Worm (Caenorhabditis elegans): Measurements from ENCODE around the gene pgm-1.
A peak's percentile ranks its signal among the peaks of the same experiment; 100 is the strongest.
"Not testable (repeated sequence)": the region's sequence is repeated elsewhere in the genome, so short reads cannot be mapped to it uniquely, and the experiment has no call there.

The pgm-1 gene

DNA sequence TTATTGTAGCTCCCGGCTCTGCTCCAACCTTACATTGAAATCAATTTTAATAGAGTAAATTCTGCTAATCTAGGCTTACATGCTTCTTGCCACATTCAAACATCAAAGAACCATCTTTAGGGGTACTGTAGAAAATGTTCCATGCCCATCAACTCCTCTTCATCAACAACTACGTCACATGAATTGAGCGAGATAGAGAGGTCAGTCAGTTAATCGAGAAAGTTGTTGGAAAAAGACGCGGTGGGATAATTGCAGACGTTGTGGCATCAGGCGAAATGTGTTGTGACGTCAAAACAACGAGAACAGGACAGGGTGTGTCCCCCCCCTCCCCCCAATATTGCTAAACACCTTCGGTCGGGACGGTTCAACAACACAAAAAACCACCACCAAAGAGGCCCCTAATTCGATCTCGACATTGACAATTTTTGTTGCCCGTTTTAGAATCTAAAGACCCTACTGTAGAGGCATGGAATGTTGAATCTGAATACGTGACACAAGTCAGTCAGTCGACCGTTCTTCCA, 29.3 kb downstream of the pgm-1 start:
- no peak for TF ChIP-seq tbx-37 (GFP tag; conservative IDR thresholded peaks at IDR 0.05)
- no peak for TF ChIP-seq tbx-11 (GFP tag; IDR thresholded peaks at IDR 0.05)
- TF ChIP-seq sea-1 (GFP tag; conservative IDR thresholded peaks at IDR 0.05), result no peak
- no peak for TF ChIP-seq pes-1 (GFP tag; IDR thresholded peaks at IDR 0.05)
- TF ChIP-seq scrt-1 (GFP tag; IDR thresholded peaks at IDR 0.05), result no peak
- TF ChIP-seq hnd-1 (tag; optimal IDR thresholded peaks at IDR 0.05), result no peak
- TF ChIP-seq ama-1 (optimal IDR thresholded peaks at IDR 0.05), result no peak
- no peak for TF ChIP-seq aly-1 (tag; optimal IDR thresholded peaks at IDR 0.05)
- TF ChIP-seq ceh-36 (tag; optimal IDR thresholded peaks at IDR 0.05), result no peak
- TF ChIP-seq flt-1 (GFP tag; IDR thresholded peaks at IDR 0.05), result no peak
- TF ChIP-seq tra-4 (tag; optimal IDR thresholded peaks at IDR 0.05), result no peak
- TF ChIP-seq ets-7 (tag; optimal IDR thresholded peaks at IDR 0.05), result no peak
- no peak for TF ChIP-seq hmbx-1 (tag; optimal IDR thresholded peaks at IDR 0.05)
- no peak for TF ChIP-seq F13C5.2 (tag; optimal IDR thresholded peaks at IDR 0.05)
- no peak for TF ChIP-seq ceh-13 (GFP tag; optimal IDR thresholded peaks at IDR 0.05)
- no peak for TF ChIP-seq B0310.2 (tag; optimal IDR thresholded peaks at IDR 0.05)
- no peak for TF ChIP-seq hmg-4 (GFP tag; optimal IDR thresholded peaks at IDR 0.05)

DNA sequence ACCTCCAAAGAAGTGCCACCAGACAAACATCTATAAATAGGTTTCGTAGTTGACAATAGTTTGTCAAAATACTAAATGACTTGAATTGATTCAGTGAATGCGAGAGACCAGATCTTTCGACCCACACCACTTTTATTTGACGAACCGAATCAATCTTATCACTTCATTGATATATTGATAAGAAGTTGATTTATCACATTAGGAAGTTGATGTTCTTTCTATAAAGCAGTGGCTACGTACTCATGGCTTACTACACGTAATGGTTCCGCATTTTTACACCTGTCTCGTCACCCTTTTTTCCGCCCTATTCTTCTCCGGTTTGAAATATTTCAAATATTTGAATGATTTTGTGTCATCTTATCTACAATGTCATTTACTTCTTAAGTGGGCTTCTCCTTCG, 31.4 kb downstream of the pgm-1 start:
- no peak for TF ChIP-seq tra-4 (tag; optimal IDR thresholded peaks at IDR 0.05)
- no peak for TF ChIP-seq ets-7 (tag; optimal IDR thresholded peaks at IDR 0.05)
- no peak for TF ChIP-seq ceh-13 (GFP tag; optimal IDR thresholded peaks at IDR 0.05)
- no peak for TF ChIP-seq F13C5.2 (tag; optimal IDR thresholded peaks at IDR 0.05)
- no peak for TF ChIP-seq B0310.2 (tag; optimal IDR thresholded peaks at IDR 0.05)
- no peak for TF ChIP-seq hnd-1 (tag; optimal IDR thresholded peaks at IDR 0.05)
- TF ChIP-seq ama-1 (optimal IDR thresholded peaks at IDR 0.05), result no peak
- TF ChIP-seq hmbx-1 (tag; optimal IDR thresholded peaks at IDR 0.05), result no peak

DNA sequence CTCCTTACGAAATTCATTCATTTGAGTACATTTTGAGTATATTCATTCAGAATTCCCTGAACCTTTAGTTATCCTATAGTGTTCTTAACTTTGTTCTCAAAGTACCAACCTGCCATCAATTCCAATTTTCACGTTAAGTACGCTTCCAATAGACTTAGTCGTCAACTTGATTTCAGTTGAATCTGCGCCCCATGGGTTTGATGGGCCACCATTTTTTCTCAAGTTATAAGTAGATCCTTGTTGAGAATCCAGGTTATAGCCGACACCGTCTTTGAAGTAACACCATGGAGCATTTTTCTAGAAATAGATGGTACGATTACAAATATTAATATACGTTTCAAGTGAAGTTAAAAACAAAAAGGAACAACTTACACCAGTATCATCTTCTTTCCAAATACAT, 35.5 kb downstream of the pgm-1 start:
- TF ChIP-seq pes-1 (GFP tag; IDR thresholded peaks at IDR 0.05) (no peak), B0310.2 (tag; optimal IDR thresholded peaks at IDR 0.05) (no peak), hnd-1 (tag; optimal IDR thresholded peaks at IDR 0.05) (no peak), sea-1 (GFP tag; conservative IDR thresholded peaks at IDR 0.05) (no peak), ama-1 (optimal IDR thresholded peaks at IDR 0.05) (no peak), tbx-37 (GFP tag; conservative IDR thresholded peaks at IDR 0.05) (no peak), ceh-36 (tag; optimal IDR thresholded peaks at IDR 0.05) (no peak), aly-1 (tag; optimal IDR thresholded peaks at IDR 0.05) (no peak), tbx-11 (GFP tag; IDR thresholded peaks at IDR 0.05) (no peak), hmbx-1 (tag; optimal IDR thresholded peaks at IDR 0.05) (no peak), ceh-13 (GFP tag; optimal IDR thresholded peaks at IDR 0.05) (no peak), flt-1 (GFP tag; IDR thresholded peaks at IDR 0.05) (no peak), F13C5.2 (tag; optimal IDR thresholded peaks at IDR 0.05) (no peak), scrt-1 (GFP tag; IDR thresholded peaks at IDR 0.05) (no peak), tra-4 (tag; optimal IDR thresholded peaks at IDR 0.05) (no peak), hmg-4 (GFP tag; optimal IDR thresholded peaks at IDR 0.05) (no peak), ets-7 (tag; optimal IDR thresholded peaks at IDR 0.05) (no peak)

DNA sequence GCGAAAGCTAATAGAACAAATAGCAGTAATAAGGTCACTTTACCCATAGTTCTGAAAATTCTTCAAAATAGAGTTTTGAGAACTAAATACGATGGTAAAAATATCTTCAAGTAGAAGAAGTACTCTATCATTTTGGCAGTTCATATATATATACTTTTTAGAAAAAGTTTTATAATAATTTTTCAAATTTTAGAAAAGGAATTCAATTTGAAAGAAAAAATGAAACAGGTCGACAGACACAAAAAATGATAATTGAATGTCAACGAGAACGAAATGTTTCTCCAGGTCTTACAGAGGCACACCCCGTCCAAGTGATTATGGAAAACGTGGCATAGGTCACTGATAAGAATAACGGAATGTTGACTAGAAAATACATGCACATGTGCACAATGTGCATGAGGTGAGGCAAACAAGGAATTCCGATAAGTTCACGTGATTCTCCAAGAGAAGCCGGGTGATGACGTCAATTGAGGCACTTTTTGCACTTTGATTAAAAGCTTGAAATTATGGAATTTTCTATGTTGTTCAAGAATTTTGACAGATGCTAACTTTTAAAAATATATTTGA, 36.0 kb downstream of the pgm-1 start, which contains the start of gene aagr-2:
TSS of gene aagr-2 (minus strand) at position 51 of the 567 bp plus-strand sequence.
- TF ChIP-seq tbx-37 (GFP tag; conservative IDR thresholded peaks at IDR 0.05) (no peak), scrt-1 (GFP tag; IDR thresholded peaks at IDR 0.05) (no peak), aly-1 (tag; optimal IDR thresholded peaks at IDR 0.05) (no peak), ceh-13 (GFP tag; optimal IDR thresholded peaks at IDR 0.05) (no peak), sea-1 (GFP tag; conservative IDR thresholded peaks at IDR 0.05) (no peak), hmg-4 (GFP tag; optimal IDR thresholded peaks at IDR 0.05) (no peak), hmbx-1 (tag; optimal IDR thresholded peaks at IDR 0.05) (no peak), ceh-36 (tag; optimal IDR thresholded peaks at IDR 0.05) (no peak), ets-7 (tag; optimal IDR thresholded peaks at IDR 0.05) (no peak), hnd-1 (tag; optimal IDR thresholded peaks at IDR 0.05) (no peak), pes-1 (GFP tag; IDR thresholded peaks at IDR 0.05) (no peak), ama-1 (optimal IDR thresholded peaks at IDR 0.05) (no peak), tbx-11 (GFP tag; IDR thresholded peaks at IDR 0.05) (no peak), B0310.2 (tag; optimal IDR thresholded peaks at IDR 0.05) (no peak), tra-4 (tag; optimal IDR thresholded peaks at IDR 0.05) (no peak)

DNA sequence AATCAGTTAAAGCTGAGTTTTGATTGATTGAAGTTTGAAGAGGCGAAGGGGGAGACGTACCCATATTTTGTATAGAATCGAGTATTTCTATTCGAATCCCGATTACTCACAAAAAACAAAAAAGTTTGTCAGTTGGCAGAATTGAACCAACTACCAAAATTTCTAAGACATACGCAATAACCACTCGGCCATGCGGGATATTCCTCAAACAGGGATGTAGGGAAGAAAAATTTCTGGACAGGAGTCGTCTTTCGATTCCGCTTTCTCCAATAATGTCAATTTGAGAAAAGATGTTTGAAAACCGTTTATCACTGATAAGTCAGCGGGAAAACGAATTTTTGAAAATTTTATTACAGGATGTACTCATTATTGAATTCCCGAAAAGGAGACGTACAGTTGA, 39.1 kb downstream of the pgm-1 start:
- TF ChIP-seq pes-1 (GFP tag; IDR thresholded peaks at IDR 0.05) (peak; percentile 75; the same call in 1 of the 2 replicates), tbx-11 (GFP tag; IDR thresholded peaks at IDR 0.05) (peak; percentile 64; the same call in 1 of the 2 replicates), flt-1 (GFP tag; IDR thresholded peaks at IDR 0.05) (peak; percentile 71), sea-1 (GFP tag; conservative IDR thresholded peaks at IDR 0.05) (0 out of 2 replicates have a peak, but pooled peaks have one; percentile 52), tbx-37 (GFP tag; conservative IDR thresholded peaks at IDR 0.05) (peak; percentile 64)

DNA sequence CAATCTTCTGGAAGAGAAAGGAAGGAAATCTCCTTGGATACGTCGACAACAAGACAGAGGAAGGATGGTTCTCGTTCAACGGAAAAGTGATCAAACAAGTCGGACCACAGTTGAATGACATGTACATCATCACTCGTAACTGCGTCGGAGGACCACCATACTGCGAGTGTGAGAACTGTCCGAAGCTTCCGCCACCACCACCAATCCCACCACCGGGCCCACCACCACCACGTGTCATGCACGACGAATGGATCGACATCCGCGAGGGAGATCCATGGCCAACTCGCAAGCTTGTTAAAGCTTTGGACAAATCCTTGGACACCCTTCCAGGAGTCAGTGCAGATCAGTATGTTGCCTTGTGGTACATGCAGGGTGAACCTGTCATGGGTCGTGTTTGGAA, 42.0 kb downstream of the pgm-1 start:
- TF ChIP-seq hmbx-1 (tag; optimal IDR thresholded peaks at IDR 0.05) (no peak), pes-1 (GFP tag; IDR thresholded peaks at IDR 0.05) (no peak), ama-1 (optimal IDR thresholded peaks at IDR 0.05) (no peak)

DNA sequence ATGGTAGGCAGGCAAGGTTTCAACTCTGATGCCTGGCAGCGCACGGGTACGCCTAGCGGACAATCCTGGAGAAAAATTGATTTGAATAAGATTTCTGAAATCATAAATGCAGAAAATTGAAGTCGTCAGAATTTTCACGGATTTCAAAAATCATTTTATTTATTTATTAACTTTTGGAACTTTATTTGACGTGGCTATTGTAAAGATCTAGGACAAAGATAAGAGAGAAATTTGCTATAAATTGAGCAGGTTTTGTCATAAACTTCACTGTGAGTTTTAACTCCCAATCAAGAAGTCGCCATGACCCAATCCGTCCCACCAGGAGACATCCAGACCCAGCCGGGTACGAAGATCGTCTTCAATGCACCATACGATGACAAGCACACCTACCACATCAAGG, 43.5 kb downstream of the pgm-1 start, which contains the start of gene msp-152:
TSS of gene msp-152 (plus strand) at position 301 of the 400 bp plus-strand sequence.
- not testable (repeated sequence) for TF ChIP-seq ets-7, hnd-1, F13C5.2 (tag; optimal IDR thresholded peaks at IDR 0.05)

DNA sequence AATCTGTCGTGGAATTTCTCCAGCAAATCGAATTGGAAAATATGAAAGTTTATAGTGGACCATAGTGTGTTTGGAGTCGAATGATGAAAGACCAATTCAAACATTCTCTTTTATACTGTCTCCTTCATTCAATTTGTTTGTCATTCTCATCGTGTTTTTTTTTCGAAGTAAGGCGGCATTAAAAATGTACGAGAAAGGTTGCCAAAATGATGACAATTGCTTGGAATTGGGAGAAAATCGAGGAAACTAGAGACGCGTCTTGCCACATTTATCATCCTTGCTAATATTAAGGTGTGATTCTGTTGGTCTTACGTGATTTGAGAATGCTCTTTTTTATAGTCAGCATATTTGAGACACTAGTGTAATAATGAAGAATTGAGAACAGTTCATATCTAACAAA, 45.7 kb downstream of the pgm-1 start, which contains the start of gene gst-30:
TSS of gene gst-30 (minus strand) at position 101 of the 400 bp plus-strand sequence.
- TF ChIP-seq scrt-1 (GFP tag; IDR thresholded peaks at IDR 0.05) (no peak), B0310.2 (tag; optimal IDR thresholded peaks at IDR 0.05) (no peak), ama-1 (optimal IDR thresholded peaks at IDR 0.05) (no peak), F13C5.2 (tag; optimal IDR thresholded peaks at IDR 0.05) (no peak), hnd-1 (tag; optimal IDR thresholded peaks at IDR 0.05) (no peak), pes-1 (GFP tag; IDR thresholded peaks at IDR 0.05) (no peak), hmbx-1 (tag; optimal IDR thresholded peaks at IDR 0.05) (no peak), sea-1 (GFP tag; conservative IDR thresholded peaks at IDR 0.05) (no peak), ets-7 (tag; optimal IDR thresholded peaks at IDR 0.05) (no peak), tbx-37 (GFP tag; conservative IDR thresholded peaks at IDR 0.05) (no peak), ceh-13 (GFP tag; optimal IDR thresholded peaks at IDR 0.05) (no peak), tbx-11 (GFP tag; IDR thresholded peaks at IDR 0.05) (no peak), aly-1 (tag; optimal IDR thresholded peaks at IDR 0.05) (no peak), flt-1 (GFP tag; IDR thresholded peaks at IDR 0.05) (no peak), ceh-36 (tag; optimal IDR thresholded peaks at IDR 0.05) (no peak), hmg-4 (GFP tag; optimal IDR thresholded peaks at IDR 0.05) (no peak), tra-4 (tag; optimal IDR thresholded peaks at IDR 0.05) (no peak)
